Fruit fly (Drosophila melanogaster) whole organism, embryonic: ENCODE results near the gene CG7579.
A peak's percentile ranks its signal among the peaks of the same experiment; 100 is the strongest.

ENCODE experiments used
- Abd-B ChIP-seq: fragments of 200-800 bp; sonication (Bioruptor generic); optimal IDR thresholded peaks from 2 replicates; lab custom pipeline; 2018; ENCODE audit warnings: missing biosample characterization, mild to moderate bottlenecking, missing genetic modification characterization, moderate library complexity
- Aef1 ChIP-seq: fragments of 200-800 bp; sonication (Bioruptor generic); IDR thresholded peaks from 3 replicates; pipeline ENCODE4 v1.3.6; 2022; ENCODE audit warnings: missing biosample characterization, missing genetic modification characterization
- Atf6 ChIP-seq: fragments of 200-800 bp; sonication (Bioruptor generic); IDR thresholded peaks from 2 replicates; pipeline ENCODE4 v1.3.6; 2022; ENCODE audit warnings: missing biosample characterization, missing genetic modification characterization
- B-H1 ChIP-seq: fragments of 200-800 bp; sonication (Bioruptor generic); IDR thresholded peaks from 3 replicates; pipeline ENCODE4 v1.3.6; 2022; ENCODE audit warnings: missing biosample characterization, missing genetic modification characterization
- CG10147 ChIP-seq: fragments of 200-800 bp; sonication (Bioruptor generic); optimal IDR thresholded peaks from 2 replicates; lab custom pipeline; 2019; ENCODE audit warnings: missing biosample characterization, mild to moderate bottlenecking, missing genetic modification characterization, moderate library complexity
- CG1024 ChIP-seq: fragments of 200-800 bp; sonication (Bioruptor generic); IDR thresholded peaks from 2 replicates; pipeline ENCODE4 v1.3.6; 2022; ENCODE audit warnings: missing biosample characterization, missing genetic modification characterization
- CG11695 ChIP-seq: fragments of 200-800 bp; sonication (Bioruptor generic); IDR thresholded peaks from 3 replicates; pipeline ENCODE4 v1.3.6; 2022; ENCODE audit warnings: missing biosample characterization, missing genetic modification characterization
- CG12219 ChIP-seq: fragments of 200-800 bp; sonication (Bioruptor generic); optimal IDR thresholded peaks from 3 replicates; lab custom pipeline; 2018; ENCODE audit warnings: missing biosample characterization, mild to moderate bottlenecking, missing genetic modification characterization
- CG1603 ChIP-seq: fragments of 200-800 bp; sonication (Bioruptor generic); optimal IDR thresholded peaks from 2 replicates; lab custom pipeline; 2019; ENCODE audit warnings: missing biosample characterization, mild to moderate bottlenecking, missing genetic modification characterization, moderate library complexity
- CG17186 ChIP-seq: fragments of 200-800 bp; sonication (Bioruptor generic); optimal IDR thresholded peaks from 3 replicates; lab custom pipeline; 2017; ENCODE audit warnings: missing biosample characterization, missing genetic modification reagents, missing genetic modification characterization
- CG17359 ChIP-seq: fragments of 200-800 bp; sonication (Bioruptor generic); optimal IDR thresholded peaks from 3 replicates; lab custom pipeline; 2018; ENCODE audit warnings: missing biosample characterization, mild to moderate bottlenecking, missing genetic modification characterization, moderate library complexity
- CG18011 ChIP-seq: fragments of 200-800 bp; sonication (Bioruptor generic); optimal IDR thresholded peaks from 2 replicates; lab custom pipeline; 2017; ENCODE audit warnings: missing biosample characterization, missing genetic modification characterization, mild to moderate bottlenecking, moderate library complexity, missing genotype
- CG2120 ChIP-seq: fragments of 200-800 bp; sonication (Bioruptor generic); optimal IDR thresholded peaks from 3 replicates; lab custom pipeline; 2016; ENCODE audit warnings: missing biosample characterization, missing genetic modification characterization
- CG32772 ChIP-seq: fragments of 200-800 bp; sonication (Bioruptor generic); IDR thresholded peaks from 2 replicates; pipeline ENCODE4 v1.3.6; 2022; ENCODE audit warnings: missing biosample characterization, missing genetic modification characterization
- CG34376 ChIP-seq: fragments of 200-800 bp; sonication (Bioruptor generic); optimal IDR thresholded peaks from 2 replicates; lab custom pipeline; 2018; ENCODE audit warnings: missing biosample characterization, mild to moderate bottlenecking, missing genetic modification characterization
- CG4360 ChIP-seq: fragments of 200-800 bp; sonication (Bioruptor generic); IDR thresholded peaks from 2 replicates; pipeline ENCODE4 v1.3.6; 2022; ENCODE audit warnings: missing biosample characterization, missing genetic modification characterization
- CG6272 ChIP-seq: fragments of 200-800 bp; sonication (Bioruptor generic); IDR thresholded peaks from 2 replicates; pipeline ENCODE4 v1.3.6; 2022; ENCODE audit warnings: missing biosample characterization, missing genetic modification characterization
- CG7271 ChIP-seq: fragments of 200-800 bp; sonication (Bioruptor generic); optimal IDR thresholded peaks from 2 replicates; lab custom pipeline; 2018; ENCODE audit warnings: missing biosample characterization, mild to moderate bottlenecking, missing genetic modification characterization, moderate library complexity
- CG7372 ChIP-seq: fragments of 200-800 bp; sonication (Bioruptor generic); IDR thresholded peaks from 2 replicates; pipeline ENCODE4 v1.3.6; 2022; ENCODE audit warnings: missing biosample characterization, missing genetic modification characterization
- CG7839 ChIP-seq: fragments of 200-800 bp; sonication (Bioruptor generic); optimal IDR thresholded peaks from 3 replicates; lab custom pipeline; 2018; ENCODE audit warnings: missing biosample characterization, mild to moderate bottlenecking, missing genetic modification characterization, moderate library complexity
- CG8089 ChIP-seq: fragments of 200-800 bp; sonication (Bioruptor generic); optimal IDR thresholded peaks from 3 replicates; lab custom pipeline; 2016; ENCODE audit warnings: missing biosample characterization, missing genetic modification characterization
- CG8478 ChIP-seq: fragments of >200 bp; optimal IDR thresholded peaks from 2 replicates; lab custom pipeline; 2018
- CG9727 ChIP-seq: fragments of 200-800 bp; sonication (Bioruptor generic); optimal IDR thresholded peaks from 3 replicates; lab custom pipeline; 2017; ENCODE audit warnings: missing biosample characterization, mild to moderate bottlenecking, missing genetic modification characterization
- CkIIα-i1 ChIP-seq: fragments of 200-800 bp; sonication (Bioruptor generic); IDR thresholded peaks from 2 replicates; pipeline ENCODE4 v1.3.6; 2022; ENCODE audit warnings: missing biosample characterization, missing genetic modification characterization
- CrebB ChIP-seq: fragments of 200-800 bp; sonication (Bioruptor generic); optimal IDR thresholded peaks from 3 replicates; lab custom pipeline; 2018; ENCODE audit warnings: missing biosample characterization, mild to moderate bottlenecking, missing genetic modification characterization
- Fer2 ChIP-seq: fragments of 200-800 bp; sonication (Bioruptor generic); optimal IDR thresholded peaks from 2 replicates; lab custom pipeline; 2018; ENCODE audit warnings: missing biosample characterization, mild to moderate bottlenecking, missing genetic modification characterization, moderate library complexity
- HHEX ChIP-seq: fragments of 200-800 bp; sonication (Bioruptor generic); optimal IDR thresholded peaks from 3 replicates; lab custom pipeline; 2017; ENCODE audit warnings: missing biosample characterization, mild to moderate bottlenecking, missing genetic modification characterization, missing genetic modification reagents
- Hr78 ChIP-seq, 2 experiments: fragments of 200-800 bp in 1 of 2; fragments of >200 bp in 1 of 2; sonication (Bioruptor generic) in 1 of 2; optimal IDR thresholded peaks; 2 replicates each; lab custom pipeline; 2017 to 2019; ENCODE audit warnings: missing biosample characterization in 2 of 2, missing genetic modification characterization in 2 of 2, mild to moderate bottlenecking in 1 of 2, moderate library complexity in 1 of 2
- Jarid2 ChIP-seq: fragments of 200-800 bp; sonication (Bioruptor generic); optimal IDR thresholded peaks from 3 replicates; lab custom pipeline; 2017; ENCODE audit warnings: mild to moderate bottlenecking, missing biosample characterization, missing genetic modification reagents, missing genetic modification characterization
- MESR4 ChIP-seq: fragments of 200-800 bp; sonication (Bioruptor generic); optimal IDR thresholded peaks from 2 replicates; lab custom pipeline; 2018; ENCODE audit warnings: missing biosample characterization, mild to moderate bottlenecking, missing genetic modification characterization, moderate library complexity
- Med ChIP-seq: fragments of 200-800 bp; sonication (Bioruptor generic); peaks from one replicate; lab custom pipeline; 2016; ENCODE audit warnings: missing biosample characterization, missing genetic modification characterization, mild to moderate bottlenecking, inconsistent platforms, moderate library complexity
- Ptx1 ChIP-seq: fragments of 200-800 bp; sonication (Bioruptor generic); IDR thresholded peaks from 2 replicates; pipeline ENCODE4 v1.3.6; 2022; ENCODE audit warnings: missing biosample characterization, missing genetic modification characterization
- ac ChIP-seq: fragments of 200-800 bp; sonication (Bioruptor generic); optimal IDR thresholded peaks from 3 replicates; lab custom pipeline; 2017; ENCODE audit warnings: missing biosample characterization, mild to moderate bottlenecking, missing genetic modification characterization
- ase ChIP-seq: fragments of 200-800 bp; sonication (Bioruptor generic); IDR thresholded peaks from 3 replicates; pipeline ENCODE4 v1.3.6; 2022; ENCODE audit warnings: missing biosample characterization, missing genetic modification characterization
- dan ChIP-seq: fragments of 200-800 bp; sonication (Bioruptor generic); IDR thresholded peaks from 2 replicates; pipeline ENCODE4 v1.3.6; 2022; ENCODE audit warnings: missing biosample characterization, missing genetic modification characterization
- dysf ChIP-seq: fragments of 200-800 bp; sonication (Bioruptor generic); IDR thresholded peaks from 3 replicates; pipeline ENCODE4 v1.3.6; 2022; ENCODE audit warnings: missing biosample characterization, missing genetic modification characterization
- ewg ChIP-seq: fragments of 200-800 bp; sonication (Bioruptor generic); optimal IDR thresholded peaks from 3 replicates; lab custom pipeline; 2017; ENCODE audit warnings: mild to moderate bottlenecking, missing biosample characterization, missing genetic modification reagents, missing genetic modification characterization
- hbn ChIP-seq: fragments of 200-800 bp; sonication (Bioruptor generic); IDR thresholded peaks from 2 replicates; pipeline ENCODE4 v1.3.6; 2022; ENCODE audit warnings: missing biosample characterization, missing genetic modification characterization; ENCODE audit not compliant: partially characterized antibody
- hkb ChIP-seq, 2 experiments: fragments of 200-800 bp in 1 of 2; fragments of >200 bp in 1 of 2; sonication (Bioruptor generic) in 1 of 2; IDR thresholded peaks in 1 of 2; optimal IDR thresholded peaks in 1 of 2; 2 replicates each; pipeline versions ENCODE4 v1.3.6 to Lab custom; 2017 to 2022; ENCODE audit warnings: missing biosample characterization in 1 of 2, missing genetic modification characterization in 1 of 2
- hth ChIP-seq: fragments of >200 bp; optimal IDR thresholded peaks from 2 replicates; lab custom pipeline; 2017; ENCODE audit warnings: inconsistent platforms
- lab ChIP-seq: fragments of 200-800 bp; sonication (Bioruptor generic); optimal IDR thresholded peaks from 3 replicates; lab custom pipeline; 2017; ENCODE audit warnings: missing biosample characterization, missing genetic modification characterization, mild to moderate bottlenecking, moderate library complexity, missing genetic modification reagents
- mld ChIP-seq: fragments of 200-800 bp; sonication (Bioruptor generic); IDR thresholded peaks from 3 replicates; pipeline ENCODE4 v1.3.6; 2022; ENCODE audit warnings: missing biosample characterization, missing genetic modification characterization; ENCODE audit not compliant: partially characterized antibody
- nmo ChIP-seq: fragments of 200-800 bp; sonication (Bioruptor generic); optimal IDR thresholded peaks from 2 replicates; lab custom pipeline; 2018; ENCODE audit warnings: missing biosample characterization, mild to moderate bottlenecking, missing genetic modification characterization, moderate library complexity
- ro ChIP-seq: fragments of 200-800 bp; sonication (Bioruptor generic); IDR thresholded peaks from 2 replicates; pipeline ENCODE4 v1.3.6; 2022; ENCODE audit warnings: missing biosample characterization, missing genetic modification characterization
- scrt ChIP-seq: fragments of 200-800 bp; sonication (Bioruptor generic); optimal IDR thresholded peaks from 2 replicates; lab custom pipeline; 2018; ENCODE audit warnings: missing biosample characterization, mild to moderate bottlenecking, missing genetic modification characterization, moderate library complexity
- twi ChIP-seq: fragments of 200-800 bp; optimal IDR thresholded peaks from 2 replicates; lab custom pipeline; 2019; ENCODE audit warnings: missing biosample characterization, mild to moderate bottlenecking, missing genetic modification characterization, moderate library complexity
- vvl ChIP-seq: fragments of 200-800 bp; sonication (Bioruptor generic); IDR thresholded peaks from 2 replicates; pipeline ENCODE4 v1.3.6; 2022; ENCODE audit warnings: missing biosample characterization, missing genetic modification characterization
- wdn ChIP-seq: fragments of 200-800 bp; sonication (Bioruptor generic); IDR thresholded peaks from 2 replicates; pipeline ENCODE4 v1.3.6; 2022; ENCODE audit warnings: missing biosample characterization, missing genetic modification characterization
- wor ChIP-seq: fragments of 200-800 bp; sonication (Bioruptor generic); IDR thresholded peaks from 2 replicates; pipeline ENCODE4 v1.3.6; 2022; ENCODE audit warnings: missing biosample characterization, missing genetic modification characterization

The CG7579 gene

dm6 chr3L:15729306-15730006 lies 46.2 kb upstream of the CG7579 start (continued):
- TF ChIP-seq CG2120 (GFP tag; lab: Kevin White, UChicago) (no peak), CG9727 (no peak), Atf6 (GFP tag; lab: Robert Waterston, UW) (no peak), lab (GFP tag; lab: Kevin White, UChicago) (peak; percentile 6), CG8089 (no peak), CG7271 (no peak), CG34376 (GFP tag; lab: Kevin White, UChicago) (no peak), CG4360 (GFP tag; lab: Robert Waterston, UW) (peak; percentile 46; the same call in 1 of the 2 replicates), vvl (GFP tag; lab: Robert Waterston, UW) (peak; percentile 61; the same call in 1 of the 2 replicates), dan (no peak), Aef1 (GFP tag; lab: Robert Waterston, UW) (no peak), Fer2 (tag; lab: Kevin White, UChicago) (no peak), CkIIα-i1 (no peak), CG1024 (0 out of 2 replicates have a peak, but pooled peaks have one; percentile 7), hth (lab: Kevin White, UChicago) (no peak), CG10147 (no peak), B-H1 (no peak; the same call in 2 of the 3 replicates), Abd-B (no peak), dysf (GFP tag; lab: Robert Waterston, UW) (no peak), nmo (no peak), CG7839 (tag; lab: Kevin White, UChicago) (no peak), Jarid2 (GFP tag; lab: Kevin White, UChicago) (peak; percentile 98), hbn (GFP tag; lab: Robert Waterston, UW) (peak; percentile 19; the same call in 1 of the 2 replicates), ase (GFP tag; lab: Robert Waterston, UW) (no peak), MESR4 (GFP tag; lab: Kevin White, UChicago) (peak; percentile 5), Med (GFP tag; lab: Kevin White, UChicago) (peak; percentile 85), scrt (GFP tag; lab: Kevin White, UChicago) (no peak), CG1603 (peak; percentile 30), CG8478 (no peak), CG18011 (no peak), CG7372 (GFP tag; lab: Robert Waterston, UW) (no peak), ro (no peak), CG17186 (GFP tag; lab: Kevin White, UChicago) (no peak), hkb (optimal IDR thresholded peaks at IDR 0.05; lab: Kevin White, UChicago) (peak; percentile 10), hkb (GFP tag; IDR thresholded peaks at IDR 0.05; lab: Robert Waterston, UW) (peak; percentile 63), Ptx1 (no peak), CG12219 (GFP tag; lab: Kevin White, UChicago) (peak; percentile 13), CG32772 (GFP tag; lab: Robert Waterston, UW) (no peak), CrebB (tag; lab: Kevin White, UChicago) (no peak), mld (GFP tag; lab: Robert Waterston, UW) (no peak), CG17359 (tag; lab: Kevin White, UChicago) (peak; percentile 1), ac (GFP tag; lab: Kevin White, UChicago) (peak; percentile 26), CG11695 (GFP tag; lab: Robert Waterston, UW) (no peak; the same call in 2 of the 3 replicates), ewg (GFP tag; lab: Kevin White, UChicago) (peak; percentile 34), Hr78 (GFP tag; optimal IDR thresholded peaks at IDR 0.05; lab: Kevin White, UChicago) (peak in 1 of 2 experiments; percentile 100), twi (tag; lab: Kevin White, UChicago) (peak; percentile 8), wdn (no peak), HHEX (GFP tag; lab: Kevin White, UChicago) (peak; percentile 16), CG6272 (GFP tag; lab: Robert Waterston, UW) (no peak), wor (no peak)
